Worm (Caenorhabditis elegans) whole organism, L4 larva: ENCODE measurements around the gene C18E9.7.
A peak's percentile ranks its signal among the peaks of the same experiment; 100 is the strongest.

Experiments
- D1046.2 ChIP-seq: fragments of 200-800 bp; sonication (Bioruptor generic); IDR thresholded peaks from 2 replicates; pipeline ENCODE4 v1.3.6; 2022; ENCODE audit warnings: missing genetic modification characterization, missing compliant biosample characterization
- F10B5.3 ChIP-seq: sonication (generic microtip); optimal IDR thresholded peaks from 2 replicates; lab custom pipeline; 2016; ENCODE audit warnings: mild to moderate bottlenecking, missing genetic modification characterization, missing compliant biosample characterization
- F26F4.8 ChIP-seq: fragments of 200-800 bp; sonication (Bioruptor generic); conservative IDR thresholded peaks from 2 replicates; pipeline ENCODE4 v1.3.6; 2022; ENCODE audit warnings: missing genetic modification characterization, missing compliant biosample characterization
- T20F7.1 ChIP-seq: fragments of 200-800 bp; sonication (Bioruptor generic); optimal IDR thresholded peaks from 2 replicates; lab custom pipeline; 2018; ENCODE audit warnings: mild to moderate bottlenecking, missing genetic modification characterization, missing compliant biosample characterization
- Y105C5A.15 ChIP-seq: fragments of 200-800 bp; sonication (Bioruptor generic); IDR thresholded peaks from 2 replicates; pipeline ENCODE4 v1.3.6; 2022; ENCODE audit warnings: missing genetic modification characterization, missing compliant biosample characterization
- Y48G9A.11 ChIP-seq: fragments of 200-800 bp; sonication (Bioruptor generic); IDR thresholded peaks from 2 replicates; pipeline ENCODE4 v1.3.6; 2022; ENCODE audit warnings: missing genetic modification reagents, missing genetic modification characterization, missing compliant biosample characterization
- ZK337.2 ChIP-seq: fragments of 200-800 bp; sonication (Bioruptor generic); IDR thresholded peaks from 2 replicates; pipeline ENCODE4 v1.3.6; 2022; ENCODE audit warnings: missing genetic modification reagents, missing genetic modification characterization, missing compliant biosample characterization
- aha-1 ChIP-seq: fragments of 150-350 bp; peaks from one replicate; lab custom pipeline; 2014; ENCODE audit warnings: missing biosample characterization, missing genetic modification characterization
- ama-1 ChIP-seq: fragments of 150-350 bp; optimal IDR thresholded peaks from 2 replicates; lab custom pipeline; 2014; ENCODE audit warnings: inconsistent platforms, mixed read lengths
- ceh-20 ChIP-seq: fragments of 200-800 bp; sonication (Bioruptor generic); IDR thresholded peaks from 2 replicates; pipeline ENCODE4 v1.3.6; 2022; ENCODE audit warnings: missing genetic modification reagents, missing genetic modification characterization, missing compliant biosample characterization
- ceh-44 ChIP-seq: fragments of 200-800 bp; sonication (Bioruptor generic); IDR thresholded peaks from 2 replicates; pipeline ENCODE4 v1.3.6; 2022; ENCODE audit warnings: missing genetic modification reagents, missing genetic modification characterization, missing compliant biosample characterization
- daf-16 ChIP-seq, 3 experiments: sonication (generic microtip); optimal IDR thresholded peaks; 2 replicates each; lab custom pipeline; 2016 to 2017; ENCODE audit warnings: missing genetic modification characterization in 3 of 3, missing genetic modification reagents in 3 of 3, mild to moderate bottlenecking in 2 of 3, missing compliant biosample characterization in 2 of 3, missing biosample characterization in 1 of 3, moderate library complexity in 1 of 3
- daf-19 ChIP-seq: fragments of 200-800 bp; sonication (Bioruptor generic); conservative IDR thresholded peaks from 2 replicates; pipeline ENCODE4 v1.3.6; 2022; ENCODE audit warnings: missing genetic modification characterization, missing compliant biosample characterization
- dpl-1 ChIP-seq: fragments of 150-350 bp; optimal IDR thresholded peaks from 2 replicates; lab custom pipeline; 2014; ENCODE audit warnings: missing biosample characterization, missing genetic modification reagents, missing genetic modification characterization
- duxl-1 ChIP-seq: sonication (generic microtip); optimal IDR thresholded peaks from 2 replicates; lab custom pipeline; 2016; ENCODE audit warnings: mild to moderate bottlenecking, missing genetic modification characterization, moderate library complexity, missing compliant biosample characterization; ENCODE audit not compliant: poor library complexity
- egl-43 ChIP-seq: fragments of 200-800 bp; sonication (Bioruptor generic); IDR thresholded peaks from 2 replicates; pipeline ENCODE4 v1.3.6; 2022; ENCODE audit warnings: missing genetic modification reagents, missing genetic modification characterization, missing compliant biosample characterization
- fos-1 ChIP-seq: fragments of 150-350 bp; optimal IDR thresholded peaks from 2 replicates; lab custom pipeline; 2014; ENCODE audit warnings: missing biosample characterization, missing genetic modification characterization
- hif-1 ChIP-seq, 2 experiments: sonication (generic microtip); optimal IDR thresholded peaks; 2 replicates each; lab custom pipeline; 2016 to 2017; ENCODE audit warnings: missing compliant biosample characterization in 2 of 2, missing genetic modification characterization in 2 of 2, missing genetic modification reagents in 2 of 2, missing genotype in 2 of 2, mild to moderate bottlenecking in 1 of 2
- hlh-11 ChIP-seq: fragments of 200-800 bp; sonication (Bioruptor generic); optimal IDR thresholded peaks from 2 replicates; lab custom pipeline; 2018; ENCODE audit warnings: mild to moderate bottlenecking, missing genetic modification characterization, missing compliant biosample characterization
- hlh-30 ChIP-seq: sonication (generic microtip); optimal IDR thresholded peaks from 2 replicates; lab custom pipeline; 2017; ENCODE audit warnings: antibody characterized with exemption, mild to moderate bottlenecking, missing genetic modification characterization, missing compliant biosample characterization; ENCODE audit not compliant: insufficient read depth
- jun-1 ChIP-seq: fragments of 150-350 bp; optimal IDR thresholded peaks from 2 replicates; lab custom pipeline; 2014; ENCODE audit warnings: missing biosample characterization, missing genetic modification reagents, missing genetic modification characterization
- lim-7 ChIP-seq: fragments of 200-800 bp; sonication (Bioruptor generic); IDR thresholded peaks from 2 replicates; pipeline ENCODE4 v1.3.6; 2022; ENCODE audit warnings: missing genetic modification characterization, missing compliant biosample characterization
- lin-39 ChIP-seq: fragments of 150-350 bp; optimal IDR thresholded peaks from 2 replicates; lab custom pipeline; 2014; ENCODE audit warnings: missing biosample characterization, missing genetic modification reagents, missing genetic modification characterization
- lsy-2 ChIP-seq, 2 experiments: fragments of 150-350 bp in 1 of 2; sonication (generic microtip) in 1 of 2; optimal IDR thresholded peaks; 2 replicates each; lab custom pipeline; 2014 to 2017; ENCODE audit warnings: missing biosample characterization in 2 of 2, missing genetic modification characterization in 2 of 2
- madf-9 ChIP-seq: fragments of 200-800 bp; sonication (Bioruptor generic); conservative IDR thresholded peaks from 2 replicates; pipeline ENCODE4 v1.3.6; 2022; ENCODE audit warnings: missing genetic modification reagents, missing genetic modification characterization, missing compliant biosample characterization
- mdl-1 ChIP-seq, 2 experiments: fragments of 150-350 bp in 1 of 2; sonication (generic microtip) in 1 of 2; optimal IDR thresholded peaks; 2 replicates each; lab custom pipeline; 2014 to 2017; ENCODE audit warnings: missing biosample characterization in 2 of 2, missing genetic modification characterization in 2 of 2
- nhr-102 ChIP-seq: sonication (generic microtip); optimal IDR thresholded peaks from 2 replicates; lab custom pipeline; 2016; ENCODE audit warnings: mild to moderate bottlenecking, missing genetic modification characterization, moderate library complexity, missing compliant biosample characterization
- nhr-11 ChIP-seq: fragments of 150-350 bp; optimal IDR thresholded peaks from 2 replicates; lab custom pipeline; 2014; ENCODE audit warnings: missing biosample characterization, missing genetic modification characterization
- nhr-28 ChIP-seq: fragments of 150-350 bp; optimal IDR thresholded peaks from 2 replicates; lab custom pipeline; 2014; ENCODE audit warnings: missing biosample characterization, missing genetic modification characterization
- nhr-41 ChIP-seq: fragments of 200-800 bp; sonication (Bioruptor generic); IDR thresholded peaks from 2 replicates; pipeline ENCODE4 v1.3.6; 2022; ENCODE audit warnings: missing genetic modification reagents, missing genetic modification characterization, missing compliant biosample characterization
- nhr-42 ChIP-seq: fragments of 200-800 bp; sonication (Bioruptor generic); IDR thresholded peaks from 2 replicates; pipeline ENCODE4 v1.3.6; 2022; ENCODE audit warnings: missing genetic modification characterization, missing compliant biosample characterization
- nhr-76 ChIP-seq: fragments of 150-350 bp; optimal IDR thresholded peaks from 2 replicates; lab custom pipeline; 2014; ENCODE audit warnings: missing biosample characterization, missing genetic modification characterization
- rbr-2 ChIP-seq: sonication (generic microtip); optimal IDR thresholded peaks from 2 replicates; lab custom pipeline; 2016; ENCODE audit warnings: missing genotype, missing genetic modification characterization, missing compliant biosample characterization
- skn-1 ChIP-seq: fragments of 150-350 bp; optimal IDR thresholded peaks from 2 replicates; lab custom pipeline; 2014; ENCODE audit warnings: missing biosample characterization, missing genetic modification characterization
- snpc-1.2 ChIP-seq: fragments of 200-800 bp; sonication (Bioruptor generic); IDR thresholded peaks from 2 replicates; pipeline ENCODE4 v1.3.6; 2022; ENCODE audit warnings: missing genetic modification reagents, missing genetic modification characterization, missing compliant biosample characterization
- snpc-4 ChIP-seq: fragments of 150-350 bp; optimal IDR thresholded peaks from 2 replicates; lab custom pipeline; 2014; ENCODE audit warnings: missing biosample characterization, missing genetic modification characterization
- spr-1 ChIP-seq: sonication (generic microtip); optimal IDR thresholded peaks from 2 replicates; lab custom pipeline; 2016; ENCODE audit warnings: mild to moderate bottlenecking, missing genetic modification characterization, missing compliant biosample characterization
- unc-62 ChIP-seq, 3 experiments: fragments of 150-350 bp in 1 of 3; sonication (generic microtip); optimal IDR thresholded peaks in 2 of 3; peaks in 1 of 3; 1 replicate in 1 of 3; 2 replicates in 2 of 3; lab custom pipeline; 2014 to 2017; ENCODE audit warnings: missing biosample characterization in 3 of 3, missing genetic modification characterization in 3 of 3, missing genetic modification reagents in 3 of 3, missing genotype in 1 of 3
- zag-1 ChIP-seq: fragments of 150-350 bp; optimal IDR thresholded peaks from 2 replicates; lab custom pipeline; 2014; ENCODE audit warnings: missing biosample characterization, missing genetic modification characterization
- zfp-3 ChIP-seq: fragments of 200-800 bp; sonication (Bioruptor generic); conservative IDR thresholded peaks from 2 replicates; pipeline ENCODE4 v1.3.6; 2022; ENCODE audit warnings: missing genetic modification reagents, missing genetic modification characterization, missing compliant biosample characterization
- ztf-7 ChIP-seq: fragments of 150-350 bp; optimal IDR thresholded peaks from 2 replicates; lab custom pipeline; 2014; ENCODE audit warnings: missing biosample characterization, missing genetic modification characterization

Gene C18E9.7

ce11 chrII:8962206-8962605 lies 20.4 kb downstream of the C18E9.7 start (continued):
- peak; percentile 54 for TF ChIP-seq nhr-11 (tag; lab: Kevin White, UChicago)
- no peak for TF ChIP-seq egl-43 (GFP tag; lab: Robert Waterston, UW)
- TF ChIP-seq duxl-1 (tag; lab: Kevin White, UChicago): no peak
- no peak for TF ChIP-seq jun-1 (tag; lab: Kevin White, UChicago)
- peak; percentile 5 for TF ChIP-seq hlh-30 (tag; lab: Kevin White, UChicago)
- peak; percentile 10; the same call in 1 of the 2 replicates for TF ChIP-seq ceh-20 (GFP tag; lab: Robert Waterston, UW)

ce11 chrII:8961450-8961849 lies 21.1 kb downstream of the C18E9.7 start:
- no peak for TF ChIP-seq F26F4.8 (GFP tag; lab: Robert Waterston, UW)
- no peak for TF ChIP-seq T20F7.1 (GFP tag; lab: Kevin White, UChicago)
- TF ChIP-seq ceh-20 (GFP tag; lab: Robert Waterston, UW): no peak
- TF ChIP-seq nhr-11 (tag; lab: Kevin White, UChicago): peak; percentile 8
- TF ChIP-seq unc-62 (GFP tag; optimal IDR thresholded peaks at IDR 0.05 in 1 of 2; lab: Kevin White, UChicago): peak in 1 of 2 experiments; percentile 78
- no peak for TF ChIP-seq unc-62 (tag; optimal IDR thresholded peaks at IDR 0.05; lab: Kevin White, UChicago)
- TF ChIP-seq lim-7: no peak
- no peak for TF ChIP-seq snpc-1.2
- TF ChIP-seq Y105C5A.15 (GFP tag; lab: Robert Waterston, UW): no peak
- no peak for TF ChIP-seq aha-1 (tag; lab: Kevin White, UChicago)

- TF ChIP-seq hif-1 (tag; optimal IDR thresholded peaks at IDR 0.05; lab: Kevin White, UChicago): no peak
- TF ChIP-seq unc-62 (GFP tag; optimal IDR thresholded peaks at IDR 0.05 in 1 of 2; lab: Kevin White, UChicago): no peak
- no peak for TF ChIP-seq unc-62 (tag; optimal IDR thresholded peaks at IDR 0.05; lab: Kevin White, UChicago)
- no peak for TF ChIP-seq nhr-76 (tag; lab: Kevin White, UChicago)
- no peak for TF ChIP-seq ceh-44 (GFP tag; lab: Robert Waterston, UW)
- no peak for TF ChIP-seq D1046.2 (GFP tag; lab: Robert Waterston, UW)
- no peak for TF ChIP-seq ZK337.2 (GFP tag; lab: Robert Waterston, UW)
- TF ChIP-seq nhr-102 (tag; lab: Kevin White, UChicago): no peak
- no peak for TF ChIP-seq fos-1
- no peak for TF ChIP-seq daf-19
Measured at ce11 chrII:8960414-8960813, 22.2 kb downstream of the C18E9.7 start, which contains the start of gene cal-2. Gene cal-2, plus strand, starts transcription at chrII:8960714.

ce11 chrII:8959081-8959480 lies 23.5 kb downstream of the C18E9.7 start:
- TF ChIP-seq F10B5.3: no peak
- TF ChIP-seq spr-1 (tag; lab: Kevin White, UChicago): no peak
- no peak for TF ChIP-seq snpc-4 (tag; lab: Kevin White, UChicago)
- TF ChIP-seq nhr-28 (tag; lab: Kevin White, UChicago): peak; percentile 2
- TF ChIP-seq Y48G9A.11 (GFP tag; lab: Robert Waterston, UW): no peak
- TF ChIP-seq nhr-42: no peak
- TF ChIP-seq aha-1 (tag; lab: Kevin White, UChicago): peak; percentile 79
- TF ChIP-seq madf-9 (GFP tag; lab: Robert Waterston, UW): no peak
- peak in 1 of 2 experiments; percentile 13 for TF ChIP-seq lsy-2 (tag; optimal IDR thresholded peaks at IDR 0.05; lab: Kevin White, UChicago)
- no peak for TF ChIP-seq nhr-76 (tag; lab: Kevin White, UChicago)
- TF ChIP-seq rbr-2 (tag; lab: Kevin White, UChicago): no peak
- TF ChIP-seq Y105C5A.15 (GFP tag; lab: Robert Waterston, UW): no peak
- TF ChIP-seq nhr-41: no peak
- TF ChIP-seq jun-1 (tag; lab: Kevin White, UChicago): no peak
- no peak for TF ChIP-seq egl-43 (GFP tag; lab: Robert Waterston, UW)
- TF ChIP-seq fos-1: no peak
- no peak for TF ChIP-seq mdl-1 (tag; optimal IDR thresholded peaks at IDR 0.05; lab: Kevin White, UChicago)
- TF ChIP-seq hlh-11: peak; percentile 22
- no peak for TF ChIP-seq T20F7.1 (GFP tag; lab: Kevin White, UChicago)
- TF ChIP-seq ama-1: no peak
- TF ChIP-seq zfp-3: no peak
- TF ChIP-seq dpl-1 (GFP tag; lab: Kevin White, UChicago): no peak
- TF ChIP-seq daf-16 (GFP tag; optimal IDR thresholded peaks at IDR 0.05; lab: Kevin White, UChicago): peak in 1 of 2 experiments; percentile 32
- no peak for TF ChIP-seq daf-16 (tag; optimal IDR thresholded peaks at IDR 0.05; lab: Kevin White, UChicago)
- no peak for TF ChIP-seq ztf-7 (tag; lab: Kevin White, UChicago)
- no peak for TF ChIP-seq lin-39
- peak; percentile 37 for TF ChIP-seq hlh-30 (tag; lab: Kevin White, UChicago)
- no peak for TF ChIP-seq zag-1 (tag; lab: Kevin White, UChicago)
- TF ChIP-seq skn-1 (tag; lab: Kevin White, UChicago): no peak
- TF ChIP-seq unc-62 (GFP tag; optimal IDR thresholded peaks at IDR 0.05 in 1 of 2; lab: Kevin White, UChicago): peak in 1 of 2 experiments; percentile 93
- TF ChIP-seq unc-62 (tag; optimal IDR thresholded peaks at IDR 0.05; lab: Kevin White, UChicago): no peak
- TF ChIP-seq nhr-11 (tag; lab: Kevin White, UChicago): peak; percentile 46
